Worm (Caenorhabditis elegans): Measurements from ENCODE around the gene sna-1.

The sna-1 gene

DNA sequence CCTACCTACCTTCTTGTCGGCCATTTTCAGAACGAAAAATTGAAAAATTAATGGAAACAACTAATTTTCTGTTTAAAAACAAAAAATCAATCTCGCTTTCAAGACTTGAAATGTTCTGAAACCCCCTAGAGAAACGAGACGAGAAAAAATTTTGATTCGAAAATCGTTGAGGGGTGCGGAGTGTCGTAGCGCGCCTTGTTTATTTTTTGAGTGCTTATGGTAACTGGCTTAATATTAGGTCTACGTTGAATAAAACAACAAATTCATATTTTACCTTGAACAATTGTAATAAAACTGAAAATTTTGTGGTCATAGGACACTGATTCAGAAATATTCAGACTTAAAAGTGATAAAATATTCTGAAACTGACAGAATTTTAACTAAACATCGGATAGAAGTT is at the start of gene sna-1:
Gene sna-1, minus strand, starts transcription at position 218 of the 400 bp plus-strand sequence.
- TF ChIP-seq med-1 (GFP tag; optimal IDR thresholded peaks at IDR 0.05; ENCODE audit: insufficient read depth): no peak
- no peak for TF ChIP-seq T22C8.4 (GFP tag; IDR thresholded peaks at IDR 0.05)

DNA sequence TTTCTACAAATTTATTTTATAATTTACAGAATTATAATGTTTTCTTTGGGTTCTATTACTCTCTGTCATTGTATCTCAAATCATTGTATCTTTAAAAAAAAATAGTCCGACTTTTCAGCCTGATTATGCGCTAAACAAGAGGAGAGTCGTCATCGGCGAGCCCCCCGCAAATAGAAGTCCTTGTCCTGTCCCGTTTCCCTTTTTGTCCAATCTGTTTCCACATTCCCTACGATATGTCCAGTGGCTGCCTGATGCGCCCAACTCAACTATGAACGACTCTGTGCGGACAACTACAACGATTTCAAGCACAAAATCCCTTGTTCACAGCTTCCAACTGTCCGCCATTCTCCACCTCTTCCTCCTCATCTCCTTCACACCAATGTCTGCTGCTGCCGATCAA is 47.5 kb upstream of the sna-1 start, which contains the start of gene dbl-1:
Gene dbl-1, plus strand, starts transcription at position 119 of the 400 bp plus-strand sequence.
- TF ChIP-seq ztf-29 (GFP tag; IDR thresholded peaks at IDR 0.05): no peak
- no peak for TF ChIP-seq tab-1 (GFP tag; IDR thresholded peaks at IDR 0.05)
- TF ChIP-seq cog-1 (tag; optimal IDR thresholded peaks at IDR 0.05): no peak
- no peak for TF ChIP-seq ref-1 (GFP tag; conservative IDR thresholded peaks at IDR 0.05)
- no peak for TF ChIP-seq flt-1 (GFP tag; IDR thresholded peaks at IDR 0.05)
- no peak for TF ChIP-seq med-1 (GFP tag; optimal IDR thresholded peaks at IDR 0.05; ENCODE audit: insufficient read depth)
- no peak for TF ChIP-seq T22C8.4 (GFP tag; IDR thresholded peaks at IDR 0.05)
- TF ChIP-seq ztf-23 (GFP tag; IDR thresholded peaks at IDR 0.05): no peak
- no peak for TF ChIP-seq klf-2 (GFP tag; conservative IDR thresholded peaks at IDR 0.05)

ce11 chrV:6753257-6753656 is 42.8 kb upstream of the sna-1 start:
- TF ChIP-seq tab-1 (GFP tag; IDR thresholded peaks at IDR 0.05): no peak
- TF ChIP-seq ztf-23 (GFP tag; IDR thresholded peaks at IDR 0.05): no peak
- no peak for TF ChIP-seq ztf-29 (GFP tag; IDR thresholded peaks at IDR 0.05)
- TF ChIP-seq flt-1 (GFP tag; IDR thresholded peaks at IDR 0.05): no peak
- TF ChIP-seq med-1 (GFP tag; optimal IDR thresholded peaks at IDR 0.05; ENCODE audit: insufficient read depth): no peak
- TF ChIP-seq klf-2 (GFP tag; conservative IDR thresholded peaks at IDR 0.05): no peak
- TF ChIP-seq cog-1 (tag; optimal IDR thresholded peaks at IDR 0.05): no peak
- no peak for TF ChIP-seq ref-1 (GFP tag; conservative IDR thresholded peaks at IDR 0.05)
- no peak for TF ChIP-seq T22C8.4 (GFP tag; IDR thresholded peaks at IDR 0.05)

ce11 chrV:6751493-6752100 is 41.1 kb upstream of the sna-1 start:
- TF ChIP-seq med-1 (GFP tag; optimal IDR thresholded peaks at IDR 0.05; ENCODE audit: insufficient read depth) (no peak), klf-2 (GFP tag; conservative IDR thresholded peaks at IDR 0.05) (0 out of 2 replicates have a peak, but pooled peaks have one; percentile 16)

- no peak for TF ChIP-seq med-1 (GFP tag; optimal IDR thresholded peaks at IDR 0.05; ENCODE audit: insufficient read depth)
- TF ChIP-seq ztf-29 (GFP tag; IDR thresholded peaks at IDR 0.05): no peak
- TF ChIP-seq T22C8.4 (GFP tag; IDR thresholded peaks at IDR 0.05): no peak
- no peak for TF ChIP-seq cog-1 (tag; optimal IDR thresholded peaks at IDR 0.05)
- TF ChIP-seq klf-2 (GFP tag; conservative IDR thresholded peaks at IDR 0.05): no peak
- TF ChIP-seq ref-1 (GFP tag; conservative IDR thresholded peaks at IDR 0.05): no peak
- TF ChIP-seq flt-1 (GFP tag; IDR thresholded peaks at IDR 0.05): no peak
- TF ChIP-seq tab-1 (GFP tag; IDR thresholded peaks at IDR 0.05): no peak
- TF ChIP-seq ztf-23 (GFP tag; IDR thresholded peaks at IDR 0.05): no peak
These were observed 34.3 kb upstream of the sna-1 start, which contains the start of gene T25F10.3 for ce11 chrV:6744774-6745173. Gene T25F10.3 (plus strand): TSS chrV:6745081.

- no peak for TF ChIP-seq cog-1 (tag; optimal IDR thresholded peaks at IDR 0.05)
- no peak for TF ChIP-seq tab-1 (GFP tag; IDR thresholded peaks at IDR 0.05)
- TF ChIP-seq flt-1 (GFP tag; IDR thresholded peaks at IDR 0.05): no peak
These were observed 26.4 kb upstream of the sna-1 start for ce11 chrV:6736877-6737276.

- TF ChIP-seq flt-1 (GFP tag; IDR thresholded peaks at IDR 0.05) (no peak), ztf-29 (GFP tag; IDR thresholded peaks at IDR 0.05) (no peak), T22C8.4 (GFP tag; IDR thresholded peaks at IDR 0.05) (no peak), klf-2 (GFP tag; conservative IDR thresholded peaks at IDR 0.05) (no peak), tab-1 (GFP tag; IDR thresholded peaks at IDR 0.05) (no peak), cog-1 (tag; optimal IDR thresholded peaks at IDR 0.05) (no peak), ref-1 (GFP tag; conservative IDR thresholded peaks at IDR 0.05) (no peak), ztf-23 (GFP tag; IDR thresholded peaks at IDR 0.05) (no peak), med-1 (GFP tag; optimal IDR thresholded peaks at IDR 0.05; ENCODE audit: insufficient read depth) (no peak)
These were observed 25.6 kb upstream of the sna-1 start for ce11 chrV:6736108-6736507.

DNA sequence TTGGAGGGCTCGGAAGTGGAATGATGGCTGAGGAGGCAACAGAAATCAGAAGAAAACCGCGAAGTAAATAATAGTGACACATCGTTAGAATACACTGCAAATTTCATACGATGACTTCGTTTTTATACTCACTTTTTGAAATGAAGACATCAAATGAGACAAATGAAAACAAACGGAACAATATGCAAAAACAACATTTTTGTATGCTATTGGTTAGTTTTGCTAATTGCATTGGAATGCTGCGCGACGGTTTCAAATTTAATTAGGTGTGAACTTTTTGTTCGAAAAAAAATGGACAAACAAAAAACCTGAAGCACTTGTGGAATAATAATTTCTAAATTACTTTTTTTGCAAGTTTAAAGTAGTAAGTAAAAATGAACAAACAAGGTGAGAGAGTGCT is 22.5 kb upstream of the sna-1 start, which contains the start of gene grl-8:
Gene grl-8, minus strand, starts transcription at position 101 of the 400 bp plus-strand sequence.
- TF ChIP-seq med-1 (GFP tag; optimal IDR thresholded peaks at IDR 0.05; ENCODE audit: insufficient read depth) (no peak), ref-1 (GFP tag; conservative IDR thresholded peaks at IDR 0.05) (no peak), tab-1 (GFP tag; IDR thresholded peaks at IDR 0.05) (no peak), flt-1 (GFP tag; IDR thresholded peaks at IDR 0.05) (no peak), ztf-23 (GFP tag; IDR thresholded peaks at IDR 0.05) (no peak), T22C8.4 (GFP tag; IDR thresholded peaks at IDR 0.05) (no peak), ztf-29 (GFP tag; IDR thresholded peaks at IDR 0.05) (no peak), klf-2 (GFP tag; conservative IDR thresholded peaks at IDR 0.05) (no peak), cog-1 (tag; optimal IDR thresholded peaks at IDR 0.05) (no peak)

DNA sequence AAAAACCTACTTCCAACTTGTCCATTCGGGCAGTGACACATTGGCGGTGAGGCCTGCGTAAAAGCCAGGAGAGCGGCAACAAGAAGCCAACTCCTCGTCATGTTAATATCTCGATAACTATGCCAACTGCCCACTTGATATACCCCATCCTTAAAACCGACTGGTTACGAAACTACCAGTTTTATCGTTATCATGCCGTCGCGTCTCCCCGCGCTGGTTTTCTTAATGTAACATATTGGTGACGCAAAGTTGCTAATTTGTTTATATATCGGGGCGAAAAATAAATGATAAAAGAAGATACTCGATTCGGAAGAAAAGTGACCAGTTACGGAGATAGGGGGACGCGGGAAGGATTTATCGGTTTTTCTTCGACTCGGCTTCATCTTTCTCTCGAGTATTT is 21.1 kb upstream of the sna-1 start, which contains the start of gene grl-9:
Gene grl-9, minus strand, starts transcription at position 101 of the 400 bp plus-strand sequence.
- no peak for TF ChIP-seq ztf-29 (GFP tag; IDR thresholded peaks at IDR 0.05)
- TF ChIP-seq ztf-23 (GFP tag; IDR thresholded peaks at IDR 0.05): no peak
- TF ChIP-seq klf-2 (GFP tag; conservative IDR thresholded peaks at IDR 0.05): no peak
- no peak for TF ChIP-seq med-1 (GFP tag; optimal IDR thresholded peaks at IDR 0.05; ENCODE audit: insufficient read depth)
- TF ChIP-seq T22C8.4 (GFP tag; IDR thresholded peaks at IDR 0.05): no peak
- no peak for TF ChIP-seq flt-1 (GFP tag; IDR thresholded peaks at IDR 0.05)
- TF ChIP-seq tab-1 (GFP tag; IDR thresholded peaks at IDR 0.05): no peak
- TF ChIP-seq ref-1 (GFP tag; conservative IDR thresholded peaks at IDR 0.05): no peak
- TF ChIP-seq cog-1 (tag; optimal IDR thresholded peaks at IDR 0.05): no peak

DNA sequence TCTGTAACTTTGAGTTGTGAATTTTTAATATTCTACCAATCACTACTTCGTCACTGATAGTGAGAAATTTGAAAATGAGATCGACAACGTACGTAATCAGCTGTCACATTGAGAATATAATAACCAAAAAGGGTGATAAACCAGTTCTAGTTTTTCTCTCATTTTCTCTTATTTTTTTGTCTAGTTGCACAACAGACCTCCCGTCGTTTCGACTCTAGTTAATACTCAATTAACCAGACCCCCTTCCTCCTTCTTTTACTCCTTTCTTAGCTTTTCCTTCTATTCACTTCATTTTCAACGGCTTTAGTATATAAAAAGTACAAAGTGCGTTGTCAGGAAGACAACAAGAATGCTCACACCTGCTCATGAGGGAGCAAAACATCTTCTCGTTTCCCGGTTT is 16.7 kb upstream of the sna-1 start, which contains the start of gene ZC487.1:
Gene ZC487.1, plus strand, starts transcription at position 301 of the 400 bp plus-strand sequence.
- TF ChIP-seq med-1 (GFP tag; optimal IDR thresholded peaks at IDR 0.05; ENCODE audit: insufficient read depth) (no peak), klf-2 (GFP tag; conservative IDR thresholded peaks at IDR 0.05) (no peak), tab-1 (GFP tag; IDR thresholded peaks at IDR 0.05) (no peak), flt-1 (GFP tag; IDR thresholded peaks at IDR 0.05) (no peak), ztf-23 (GFP tag; IDR thresholded peaks at IDR 0.05) (no peak), ztf-29 (GFP tag; IDR thresholded peaks at IDR 0.05) (no peak), ref-1 (GFP tag; conservative IDR thresholded peaks at IDR 0.05) (no peak), T22C8.4 (GFP tag; IDR thresholded peaks at IDR 0.05) (no peak), cog-1 (tag; optimal IDR thresholded peaks at IDR 0.05) (no peak)

Data from whole organism, midembryonic.